Worm (Caenorhabditis elegans): ENCODE results near the gene skr-14.

The skr-14 gene

DNA sequence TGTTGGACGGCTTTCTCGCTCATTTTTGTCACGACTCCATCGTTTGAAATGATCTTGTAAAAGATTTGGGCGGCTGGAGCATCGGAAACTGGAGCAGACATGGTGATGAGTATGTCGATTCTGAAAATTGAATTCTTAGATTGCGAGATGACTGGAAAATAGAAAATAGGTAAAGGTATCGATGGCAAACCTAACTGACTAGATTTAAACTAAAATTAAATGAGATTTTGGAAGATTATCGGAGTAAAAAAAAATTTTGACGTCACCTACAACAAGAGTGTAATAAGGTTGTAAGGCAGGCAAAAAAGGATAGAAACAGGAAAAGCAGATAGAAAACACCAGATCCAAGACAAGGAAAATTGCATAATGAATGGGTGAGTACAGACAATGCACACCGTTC, at the start of gene skr-14:
skr-14 (minus strand) TSS at position 101 of the 400 bp plus-strand sequence.
- TF ChIP-seq ceh-13 (GFP tag; optimal IDR thresholded peaks at IDR 0.05) (no peak), ets-7 (tag; optimal IDR thresholded peaks at IDR 0.05) (no peak), hmbx-1 (tag; optimal IDR thresholded peaks at IDR 0.05) (no peak), hmg-4 (GFP tag; optimal IDR thresholded peaks at IDR 0.05) (no peak), tbx-37 (GFP tag; conservative IDR thresholded peaks at IDR 0.05) (no peak), ceh-36 (tag; optimal IDR thresholded peaks at IDR 0.05) (no peak), ama-1 (optimal IDR thresholded peaks at IDR 0.05) (no peak), flt-1 (GFP tag; IDR thresholded peaks at IDR 0.05) (no peak), sea-1 (GFP tag; conservative IDR thresholded peaks at IDR 0.05) (no peak), scrt-1 (GFP tag; IDR thresholded peaks at IDR 0.05) (no peak), tra-4 (tag; optimal IDR thresholded peaks at IDR 0.05) (no peak), pes-1 (GFP tag; IDR thresholded peaks at IDR 0.05) (no peak), B0310.2 (tag; optimal IDR thresholded peaks at IDR 0.05) (no peak), tbx-11 (GFP tag; IDR thresholded peaks at IDR 0.05) (no peak), aly-1 (tag; optimal IDR thresholded peaks at IDR 0.05) (no peak), F13C5.2 (tag; optimal IDR thresholded peaks at IDR 0.05) (no peak), hnd-1 (tag; optimal IDR thresholded peaks at IDR 0.05) (no peak)

DNA sequence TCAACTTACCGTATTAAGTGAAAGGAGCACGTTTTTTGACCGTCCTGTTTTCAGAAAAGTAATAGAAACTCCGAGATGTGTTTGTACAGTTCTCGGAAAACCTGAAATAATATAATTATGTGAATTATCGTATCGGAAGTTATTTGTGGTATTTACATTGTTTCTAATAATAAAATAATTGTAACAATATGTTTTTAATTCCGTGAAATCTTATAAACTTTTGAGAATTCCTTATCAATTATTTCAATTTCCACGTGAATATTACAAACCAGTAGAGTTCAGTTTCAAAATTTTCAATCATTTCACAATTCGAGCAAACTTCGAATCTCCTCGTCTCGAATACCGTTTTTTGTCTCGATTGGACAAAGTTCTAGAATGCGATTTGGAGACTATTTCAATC, 49.7 kb upstream of the skr-14 start, which contains the start of gene T08H10.3:
T08H10.3 (plus strand) TSS at position 301 of the 400 bp plus-strand sequence.
- TF ChIP-seq flt-1 (GFP tag; IDR thresholded peaks at IDR 0.05) (no peak), hmbx-1 (tag; optimal IDR thresholded peaks at IDR 0.05) (no peak), aly-1 (tag; optimal IDR thresholded peaks at IDR 0.05) (no peak), sea-1 (GFP tag; conservative IDR thresholded peaks at IDR 0.05) (no peak), tbx-11 (GFP tag; IDR thresholded peaks at IDR 0.05) (no peak), pes-1 (GFP tag; IDR thresholded peaks at IDR 0.05) (no peak), hnd-1 (tag; optimal IDR thresholded peaks at IDR 0.05) (no peak), ama-1 (optimal IDR thresholded peaks at IDR 0.05) (no peak), ets-7 (tag; optimal IDR thresholded peaks at IDR 0.05) (no peak), F13C5.2 (tag; optimal IDR thresholded peaks at IDR 0.05) (no peak), hmg-4 (GFP tag; optimal IDR thresholded peaks at IDR 0.05) (no peak), tbx-37 (GFP tag; conservative IDR thresholded peaks at IDR 0.05) (no peak), scrt-1 (GFP tag; IDR thresholded peaks at IDR 0.05) (no peak), ceh-36 (tag; optimal IDR thresholded peaks at IDR 0.05) (no peak), B0310.2 (tag; optimal IDR thresholded peaks at IDR 0.05) (no peak), ceh-13 (GFP tag; optimal IDR thresholded peaks at IDR 0.05) (no peak), tra-4 (tag; optimal IDR thresholded peaks at IDR 0.05) (no peak)

- TF ChIP-seq ceh-13 (GFP tag; optimal IDR thresholded peaks at IDR 0.05) (no peak), hnd-1 (tag; optimal IDR thresholded peaks at IDR 0.05) (no peak), tbx-37 (GFP tag; conservative IDR thresholded peaks at IDR 0.05) (no peak), hmbx-1 (tag; optimal IDR thresholded peaks at IDR 0.05) (no peak), tbx-11 (GFP tag; IDR thresholded peaks at IDR 0.05) (no peak), B0310.2 (tag; optimal IDR thresholded peaks at IDR 0.05) (no peak), F13C5.2 (tag; optimal IDR thresholded peaks at IDR 0.05) (no peak), scrt-1 (GFP tag; IDR thresholded peaks at IDR 0.05) (no peak), tra-4 (tag; optimal IDR thresholded peaks at IDR 0.05) (no peak), ama-1 (optimal IDR thresholded peaks at IDR 0.05) (no peak), sea-1 (GFP tag; conservative IDR thresholded peaks at IDR 0.05) (no peak), pes-1 (GFP tag; IDR thresholded peaks at IDR 0.05) (no peak), aly-1 (tag; optimal IDR thresholded peaks at IDR 0.05) (no peak), flt-1 (GFP tag; IDR thresholded peaks at IDR 0.05) (no peak), hmg-4 (GFP tag; optimal IDR thresholded peaks at IDR 0.05) (no peak), ets-7 (tag; optimal IDR thresholded peaks at IDR 0.05) (no peak), ceh-36 (tag; optimal IDR thresholded peaks at IDR 0.05) (no peak)
These were observed 33.3 kb upstream of the skr-14 start, which contains the start of gene gnrr-5 for ce11 chrV:4454634-4455033. gnrr-5 (minus strand) TSS chrV:4454734.

DNA sequence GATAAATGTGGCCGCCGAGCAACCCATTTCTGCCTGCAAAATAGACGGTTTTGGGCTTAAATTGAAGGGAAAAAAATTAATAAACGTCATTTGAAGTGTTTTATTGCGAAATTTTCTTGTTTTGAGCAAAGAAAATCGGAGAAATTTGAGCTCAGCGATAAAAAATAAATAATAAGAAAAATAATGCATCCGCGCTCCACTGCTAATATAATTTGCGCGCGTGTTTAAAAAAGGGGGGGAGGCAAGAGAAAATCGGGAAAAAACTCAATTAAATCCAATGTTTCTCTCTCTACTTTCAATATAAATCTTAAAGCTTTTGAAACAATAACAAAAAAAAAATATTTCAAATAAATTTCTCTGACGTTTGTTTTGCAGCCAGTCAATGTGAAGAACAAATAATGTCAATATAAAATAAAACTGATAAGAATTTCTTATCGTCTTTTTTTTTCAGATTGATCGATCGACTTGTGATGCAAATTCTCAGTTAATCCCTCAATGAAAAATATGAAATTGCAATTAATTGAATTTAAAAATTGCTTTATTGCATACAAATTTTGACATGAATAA, 29.2 kb upstream of the skr-14 start, which contains the start of gene rft-2:
rft-2 (minus strand) TSS at position 41 of the 567 bp plus-strand sequence.
- TF ChIP-seq F13C5.2 (tag; optimal IDR thresholded peaks at IDR 0.05) (peak; percentile 59), scrt-1 (GFP tag; IDR thresholded peaks at IDR 0.05) (no peak), ceh-13 (GFP tag; optimal IDR thresholded peaks at IDR 0.05) (no peak)

DNA sequence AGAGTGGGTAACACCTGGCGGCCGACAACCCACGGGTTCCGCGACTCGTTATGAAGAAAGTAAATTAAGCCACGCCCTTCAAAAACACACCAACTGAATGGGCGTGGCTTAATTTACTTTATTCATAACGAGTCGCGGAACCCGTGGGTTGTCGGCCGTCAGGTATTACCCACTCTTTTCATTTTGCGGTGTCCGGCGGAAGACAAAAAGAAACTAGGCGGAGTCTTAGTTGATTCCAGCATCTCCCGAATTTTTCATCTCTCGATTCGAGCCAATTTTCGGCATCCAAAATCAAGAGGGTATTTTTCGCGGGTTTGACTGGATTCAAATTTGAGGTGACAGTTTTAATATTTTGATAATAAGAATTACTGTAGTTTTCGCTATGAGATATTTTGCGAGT, 26.3 kb upstream of the skr-14 start:
- no peak for TF ChIP-seq ets-7 (tag; optimal IDR thresholded peaks at IDR 0.05)
- no peak for TF ChIP-seq ceh-13 (GFP tag; optimal IDR thresholded peaks at IDR 0.05)
- TF ChIP-seq tbx-11 (GFP tag; IDR thresholded peaks at IDR 0.05): no peak
- no peak for TF ChIP-seq B0310.2 (tag; optimal IDR thresholded peaks at IDR 0.05)
- TF ChIP-seq aly-1 (tag; optimal IDR thresholded peaks at IDR 0.05): no peak
- no peak for TF ChIP-seq flt-1 (GFP tag; IDR thresholded peaks at IDR 0.05)
- no peak for TF ChIP-seq tra-4 (tag; optimal IDR thresholded peaks at IDR 0.05)
- no peak for TF ChIP-seq hmg-4 (GFP tag; optimal IDR thresholded peaks at IDR 0.05)
- no peak for TF ChIP-seq tbx-37 (GFP tag; conservative IDR thresholded peaks at IDR 0.05)

DNA sequence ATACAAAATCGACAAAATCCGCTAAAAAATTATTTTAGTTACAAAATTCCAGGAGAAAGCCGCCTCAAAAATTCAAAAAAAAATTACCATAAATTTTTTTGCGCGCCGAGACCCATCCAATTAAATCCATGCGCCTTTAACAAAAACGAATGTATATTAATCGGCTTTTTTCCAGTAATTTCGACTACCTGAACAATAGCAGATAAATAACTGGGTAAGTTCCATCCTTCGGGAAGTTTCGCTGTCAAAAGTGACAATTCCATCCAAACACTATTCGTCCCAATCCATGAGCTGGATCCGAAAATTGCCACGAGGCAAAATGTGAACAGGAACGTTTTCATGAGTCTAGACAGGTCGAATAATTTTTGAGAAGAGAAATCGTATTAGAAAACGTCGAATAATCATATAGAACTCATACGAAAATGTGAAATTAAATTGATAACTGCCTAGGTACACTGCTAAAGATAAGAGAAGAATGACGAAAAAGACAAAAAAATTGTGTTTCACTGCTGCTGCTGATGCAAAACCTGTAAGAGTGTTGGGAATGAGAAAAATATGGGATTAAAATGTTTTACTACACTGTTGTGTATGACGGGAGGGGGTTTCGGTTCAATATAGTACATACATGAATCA, 21.5 kb upstream of the skr-14 start, which contains the start of gene rft-1:
rft-1 (minus strand) TSS at position 475 of the 633 bp plus-strand sequence.
- TF ChIP-seq F13C5.2 (tag; optimal IDR thresholded peaks at IDR 0.05) (no peak), ets-7 (tag; optimal IDR thresholded peaks at IDR 0.05) (no peak), ceh-13 (GFP tag; optimal IDR thresholded peaks at IDR 0.05) (no peak), aly-1 (tag; optimal IDR thresholded peaks at IDR 0.05) (no peak), flt-1 (GFP tag; IDR thresholded peaks at IDR 0.05) (no peak), tbx-11 (GFP tag; IDR thresholded peaks at IDR 0.05) (no peak), hmg-4 (GFP tag; optimal IDR thresholded peaks at IDR 0.05) (no peak), tra-4 (tag; optimal IDR thresholded peaks at IDR 0.05) (no peak), B0310.2 (tag; optimal IDR thresholded peaks at IDR 0.05) (no peak), sea-1 (GFP tag; conservative IDR thresholded peaks at IDR 0.05) (no peak), pes-1 (GFP tag; IDR thresholded peaks at IDR 0.05) (no peak), scrt-1 (GFP tag; IDR thresholded peaks at IDR 0.05) (no peak), hnd-1 (tag; optimal IDR thresholded peaks at IDR 0.05) (no peak), hmbx-1 (tag; optimal IDR thresholded peaks at IDR 0.05) (no peak), tbx-37 (GFP tag; conservative IDR thresholded peaks at IDR 0.05) (no peak)

ce11 chrV:4437215-4437614, 15.8 kb upstream of the skr-14 start:
- TF ChIP-seq pes-1 (GFP tag; IDR thresholded peaks at IDR 0.05) (no peak), ama-1 (optimal IDR thresholded peaks at IDR 0.05) (no peak), ets-7 (tag; optimal IDR thresholded peaks at IDR 0.05) (no peak), tbx-11 (GFP tag; IDR thresholded peaks at IDR 0.05) (no peak), hmbx-1 (tag; optimal IDR thresholded peaks at IDR 0.05) (no peak), sea-1 (GFP tag; conservative IDR thresholded peaks at IDR 0.05) (no peak), hmg-4 (GFP tag; optimal IDR thresholded peaks at IDR 0.05) (no peak), tra-4 (tag; optimal IDR thresholded peaks at IDR 0.05) (no peak), scrt-1 (GFP tag; IDR thresholded peaks at IDR 0.05) (no peak), aly-1 (tag; optimal IDR thresholded peaks at IDR 0.05) (no peak), B0310.2 (tag; optimal IDR thresholded peaks at IDR 0.05) (no peak), tbx-37 (GFP tag; conservative IDR thresholded peaks at IDR 0.05) (no peak), ceh-36 (tag; optimal IDR thresholded peaks at IDR 0.05) (no peak), ceh-13 (GFP tag; optimal IDR thresholded peaks at IDR 0.05) (no peak), flt-1 (GFP tag; IDR thresholded peaks at IDR 0.05) (no peak), F13C5.2 (tag; optimal IDR thresholded peaks at IDR 0.05) (no peak)

Measured in whole organism, early embryonic.